Fruit fly (Drosophila melanogaster): ENCODE measurements around the gene CG5849.

- TF ChIP-seq toe (GFP tag; optimal IDR thresholded peaks at IDR 0.05) = no peak
- no peak for TF ChIP-seq kay (GFP tag; ENCODE audit: borderline replicate concordance)
- TF ChIP-seq Clk (GFP tag; optimal IDR thresholded peaks at IDR 0.05) = no peak
- TF ChIP-seq cnc (optimal IDR thresholded peaks at IDR 0.05) = no peak
These were observed 895 bp upstream of the CG5849 start, which contains the start of gene CG34034 for dm6 chr3R:21739010-21739409.

Data from whole organism, adult.